Worm (Caenorhabditis elegans) whole organism, late embryonic: Measurements from ENCODE around the gene dpm-1.

ENCODE experiments used
- K02D7.2 ChIP-seq: sonication (generic microtip); optimal IDR thresholded peaks from 2 replicates; lab custom pipeline; 2017; ENCODE audit warnings: mild to moderate bottlenecking, missing genetic modification characterization, missing compliant biosample characterization
- ceh-9 ChIP-seq: sonication (generic microtip); optimal IDR thresholded peaks from 2 replicates; lab custom pipeline; 2016; ENCODE audit warnings: mild to moderate bottlenecking, missing genetic modification characterization, inconsistent platforms, missing compliant biosample characterization
- elt-4 ChIP-seq: sonication (generic microtip); optimal IDR thresholded peaks from 2 replicates; lab custom pipeline; 2016; ENCODE audit warnings: missing genetic modification characterization, missing compliant biosample characterization
- ets-4 ChIP-seq: sonication (generic microtip); optimal IDR thresholded peaks from 2 replicates; lab custom pipeline; 2016; ENCODE audit warnings: missing genetic modification characterization, missing compliant biosample characterization
- fkh-10 ChIP-seq: fragments of 150-350 bp; optimal IDR thresholded peaks from 2 replicates; lab custom pipeline; 2014; ENCODE audit warnings: missing biosample characterization, missing genetic modification reagents, missing genetic modification characterization
- odd-2 ChIP-seq: sonication (generic microtip); optimal IDR thresholded peaks from 2 replicates; lab custom pipeline; 2017; ENCODE audit warnings: antibody characterized with exemption, mild to moderate bottlenecking, missing genetic modification characterization, missing compliant biosample characterization
- pha-4 ChIP-seq: fragments of 150-350 bp; optimal IDR thresholded peaks from 2 replicates; lab custom pipeline; 2018; ENCODE audit warnings: missing biosample characterization, missing genetic modification reagents, missing genetic modification characterization
- sox-2 ChIP-seq: fragments of 200-800 bp; sonication (Bioruptor generic); IDR thresholded peaks from 2 replicates; pipeline ENCODE4 v1.3.6; 2022; ENCODE audit warnings: missing genetic modification reagents, missing genetic modification characterization, missing compliant biosample characterization
- tbx-2 ChIP-seq: sonication (generic microtip); optimal IDR thresholded peaks from 2 replicates; lab custom pipeline; 2016; ENCODE audit warnings: missing genetic modification characterization, missing compliant biosample characterization

- TF ChIP-seq odd-2 (tag; lab: Kevin White, UChicago) = no peak
- TF ChIP-seq tbx-2 (tag; lab: Kevin White, UChicago) = no peak
- TF ChIP-seq elt-4 (tag; lab: Kevin White, UChicago) = no peak
- no peak for TF ChIP-seq ceh-9
- no peak for TF ChIP-seq sox-2 (GFP tag; lab: Robert Waterston, UW)
- no peak for TF ChIP-seq pha-4
- TF ChIP-seq K02D7.2 (tag; lab: Kevin White, UChicago) = no peak
- TF ChIP-seq ets-4 (tag; lab: Kevin White, UChicago) = no peak
- no peak for TF ChIP-seq fkh-10 (GFP tag; lab: Kevin White, UChicago)
These were observed 9.3 kb downstream of the dpm-1 start, which contains the start of the genes Y66H1A.8 and M04G7.5 for ce11 chrIV:454816-455215.
